Fruit fly (Drosophila melanogaster) whole organism, embryonic: ENCODE data around the gene CG4607.
A peak's percentile ranks its signal among the peaks of the same experiment; 100 is the strongest.

Experiments
- Adf1 ChIP-seq: fragments of 200-800 bp; sonication (Bioruptor generic); IDR thresholded peaks from 2 replicates; pipeline ENCODE4 v1.3.6; 2022; ENCODE audit warnings: missing biosample characterization, missing genetic modification characterization
- Atf-2 ChIP-seq: fragments of 200-800 bp; sonication (Bioruptor generic); optimal IDR thresholded peaks from 2 replicates; lab custom pipeline; 2016; ENCODE audit warnings: missing biosample characterization, missing genetic modification characterization
- BEAF-32 ChIP-seq: fragments of 200-800 bp; sonication (Bioruptor generic); optimal IDR thresholded peaks from 3 replicates; lab custom pipeline; 2017; ENCODE audit warnings: missing biosample characterization, missing genetic modification characterization, mild to moderate bottlenecking, moderate library complexity, missing genetic modification reagents
- Bgb ChIP-seq: fragments of 200-800 bp; sonication (Bioruptor generic); IDR thresholded peaks from 2 replicates; pipeline ENCODE4 v1.3.6; 2022; ENCODE audit warnings: missing biosample characterization, missing genetic modification characterization; ENCODE audit not compliant: partially characterized antibody
- CG10209 ChIP-seq: fragments of 200-800 bp; sonication (Bioruptor generic); optimal IDR thresholded peaks from 3 replicates; lab custom pipeline; 2017; ENCODE audit warnings: missing biosample characterization, mild to moderate bottlenecking, missing genetic modification characterization, missing genetic modification reagents
- CG10543 ChIP-seq: fragments of 200-800 bp; sonication (Bioruptor generic); optimal IDR thresholded peaks from 3 replicates; lab custom pipeline; 2017; ENCODE audit warnings: missing biosample characterization, mild to moderate bottlenecking, missing genetic modification characterization, moderate library complexity
- CG11093 ChIP-seq: fragments of 200-800 bp; sonication (Bioruptor generic); IDR thresholded peaks from 3 replicates; pipeline ENCODE4 v1.3.6; 2022; ENCODE audit warnings: missing biosample characterization, missing genetic modification characterization
- CG12236 ChIP-seq: fragments of 200-800 bp; sonication (Bioruptor generic); optimal IDR thresholded peaks from 2 replicates; lab custom pipeline; 2016; ENCODE audit warnings: missing biosample characterization, missing genetic modification characterization
- CG14965 ChIP-seq: fragments of 200-800 bp; sonication (Bioruptor generic); optimal IDR thresholded peaks from 2 replicates; lab custom pipeline; 2016; ENCODE audit warnings: missing biosample characterization, missing genetic modification characterization, borderline replicate concordance
- CG15011 ChIP-seq: fragments of 200-800 bp; sonication (Bioruptor generic); optimal IDR thresholded peaks from 3 replicates; lab custom pipeline; 2018; ENCODE audit warnings: missing biosample characterization, mild to moderate bottlenecking, missing genetic modification characterization
- CG15601 ChIP-seq: fragments of 200-800 bp; sonication (Bioruptor generic); optimal IDR thresholded peaks from 3 replicates; lab custom pipeline; 2019; ENCODE audit warnings: missing biosample characterization, mild to moderate bottlenecking, missing genetic modification characterization, moderate library complexity
- CG17361 ChIP-seq: fragments of 200-800 bp; sonication (Bioruptor generic); IDR thresholded peaks from 3 replicates; pipeline ENCODE4 v1.3.6; 2022; ENCODE audit warnings: missing biosample characterization, missing genetic modification characterization
- CG2712 ChIP-seq: fragments of 200-800 bp; optimal IDR thresholded peaks from 3 replicates; lab custom pipeline; 2019; ENCODE audit warnings: missing biosample characterization, mild to moderate bottlenecking, missing genetic modification characterization, moderate library complexity
- CG2875 ChIP-seq: fragments of 200-800 bp; sonication (Bioruptor generic); optimal IDR thresholded peaks from 2 replicates; lab custom pipeline; 2017; ENCODE audit warnings: missing biosample characterization, mild to moderate bottlenecking, missing genetic modification characterization, missing genetic modification reagents
- CG5245 ChIP-seq: fragments of 200-800 bp; sonication (Bioruptor generic); optimal IDR thresholded peaks from 3 replicates; lab custom pipeline; 2016; ENCODE audit warnings: missing biosample characterization, missing genetic modification characterization
- CG6765 ChIP-seq: fragments of 200-800 bp; sonication (Bioruptor generic); optimal IDR thresholded peaks from 3 replicates; lab custom pipeline; 2017; ENCODE audit warnings: missing biosample characterization, mild to moderate bottlenecking, missing genetic modification characterization
- CG7372 ChIP-seq: fragments of 200-800 bp; sonication (Bioruptor generic); IDR thresholded peaks from 2 replicates; pipeline ENCODE4 v1.3.6; 2022; ENCODE audit warnings: missing biosample characterization, missing genetic modification characterization
- CG9727 ChIP-seq: fragments of 200-800 bp; sonication (Bioruptor generic); optimal IDR thresholded peaks from 3 replicates; lab custom pipeline; 2017; ENCODE audit warnings: missing biosample characterization, mild to moderate bottlenecking, missing genetic modification characterization
- Chrac-16 ChIP-seq: fragments of 200-800 bp; sonication (Bioruptor generic); optimal IDR thresholded peaks from 3 replicates; lab custom pipeline; 2016; ENCODE audit warnings: missing biosample characterization, missing genetic modification characterization
- Dad ChIP-seq: fragments of 200-800 bp; sonication (Bioruptor generic); optimal IDR thresholded peaks from 3 replicates; lab custom pipeline; 2016; ENCODE audit warnings: missing biosample characterization, missing genetic modification characterization
- Dll ChIP-seq: fragments of 200-800 bp; sonication (Bioruptor generic); IDR thresholded peaks from 4 replicates; pipeline ENCODE4 v1.3.6; 2022; ENCODE audit warnings: missing biosample characterization, missing genetic modification characterization; ENCODE audit not compliant: partially characterized antibody
- Doc2 ChIP-seq: fragments of 200-800 bp; sonication (Bioruptor generic); IDR thresholded peaks from 2 replicates; pipeline ENCODE4 v1.3.6; 2022; ENCODE audit warnings: missing biosample characterization, missing genetic modification characterization
- E2f2 ChIP-seq: fragments of 200-800 bp; sonication (Bioruptor generic); IDR thresholded peaks from 2 replicates; pipeline ENCODE4 v1.3.6; 2022; ENCODE audit warnings: missing biosample characterization, missing genetic modification characterization
- ERR ChIP-seq: fragments of 200-800 bp; sonication (Bioruptor generic); optimal IDR thresholded peaks from 2 replicates; lab custom pipeline; 2016; ENCODE audit warnings: missing biosample characterization, missing genetic modification characterization
- Gsc ChIP-seq: fragments of 200-800 bp; sonication (Bioruptor generic); IDR thresholded peaks from 2 replicates; pipeline ENCODE4 v1.3.6; 2022; ENCODE audit warnings: missing biosample characterization, missing genetic modification characterization
- HHEX ChIP-seq: fragments of 200-800 bp; sonication (Bioruptor generic); optimal IDR thresholded peaks from 3 replicates; lab custom pipeline; 2017; ENCODE audit warnings: missing biosample characterization, mild to moderate bottlenecking, missing genetic modification characterization, missing genetic modification reagents
- HLH54F ChIP-seq: fragments of 200-800 bp; sonication (Bioruptor generic); optimal IDR thresholded peaks from 3 replicates; lab custom pipeline; 2016; ENCODE audit warnings: missing biosample characterization, missing genetic modification characterization
- Hr3 ChIP-seq: fragments of 200-800 bp; sonication (Bioruptor generic); optimal IDR thresholded peaks from 3 replicates; lab custom pipeline; 2016; ENCODE audit warnings: missing biosample characterization, missing genetic modification characterization
- Hr78 ChIP-seq, 2 experiments: fragments of 200-800 bp in 1 of 2; fragments of >200 bp in 1 of 2; sonication (Bioruptor generic) in 1 of 2; optimal IDR thresholded peaks; 2 replicates each; lab custom pipeline; 2017 to 2019; ENCODE audit warnings: missing biosample characterization in 2 of 2, missing genetic modification characterization in 2 of 2, mild to moderate bottlenecking in 1 of 2, moderate library complexity in 1 of 2
- Meics ChIP-seq: fragments of 200-800 bp; sonication (Bioruptor generic); optimal IDR thresholded peaks from 2 replicates; lab custom pipeline; 2017; ENCODE audit warnings: missing biosample characterization, mild to moderate bottlenecking, missing genetic modification characterization
- Nf-YA ChIP-seq: fragments of 200-800 bp; sonication (Bioruptor generic); IDR thresholded peaks from 2 replicates; pipeline ENCODE4 v1.3.6; 2022; ENCODE audit warnings: missing biosample characterization, missing genetic modification characterization
- Sin3A ChIP-seq: fragments of >200 bp; optimal IDR thresholded peaks from 2 replicates; lab custom pipeline; 2018
- TFAM ChIP-seq: fragments of 200-800 bp; sonication (Bioruptor generic); optimal IDR thresholded peaks from 2 replicates; lab custom pipeline; 2017; ENCODE audit warnings: missing biosample characterization, missing genetic modification characterization, inconsistent platforms
- ase ChIP-seq: fragments of 200-800 bp; sonication (Bioruptor generic); IDR thresholded peaks from 3 replicates; pipeline ENCODE4 v1.3.6; 2022; ENCODE audit warnings: missing biosample characterization, missing genetic modification characterization
- bbx ChIP-seq: fragments of 200-800 bp; sonication (Bioruptor generic); IDR thresholded peaks from 2 replicates; pipeline ENCODE4 v1.3.6; 2022; ENCODE audit warnings: missing biosample characterization, missing genetic modification characterization; ENCODE audit not compliant: partially characterized antibody
- bigmax ChIP-seq: fragments of 200-800 bp; sonication (Bioruptor generic); optimal IDR thresholded peaks from 2 replicates; lab custom pipeline; 2018; ENCODE audit warnings: missing biosample characterization, mild to moderate bottlenecking, missing genetic modification characterization
- caup ChIP-seq: fragments of 200-800 bp; sonication (Bioruptor generic); optimal IDR thresholded peaks from 3 replicates; lab custom pipeline; 2017; ENCODE audit warnings: missing biosample characterization, mild to moderate bottlenecking, missing genetic modification characterization, moderate library complexity; ENCODE audit not compliant: severe bottlenecking
- dmrt11E ChIP-seq: fragments of 200-800 bp; sonication (Bioruptor generic); optimal IDR thresholded peaks from 3 replicates; lab custom pipeline; 2018; ENCODE audit warnings: missing biosample characterization, mild to moderate bottlenecking, missing genetic modification characterization, moderate library complexity
- dpn ChIP-seq, 2 experiments: fragments of 200-800 bp; sonication (Bioruptor generic); optimal IDR thresholded peaks; 3 replicates each; lab custom pipeline; 2016; ENCODE audit warnings: missing biosample characterization in 2 of 2, missing genetic modification characterization in 2 of 2
- dysf ChIP-seq: fragments of 200-800 bp; sonication (Bioruptor generic); IDR thresholded peaks from 3 replicates; pipeline ENCODE4 v1.3.6; 2022; ENCODE audit warnings: missing biosample characterization, missing genetic modification characterization
- fd102C ChIP-seq: fragments of 200-800 bp; sonication (Bioruptor generic); optimal IDR thresholded peaks from 2 replicates; lab custom pipeline; 2018; ENCODE audit warnings: missing biosample characterization, mild to moderate bottlenecking, missing genetic modification characterization, moderate library complexity
- grn ChIP-seq: fragments of 200-800 bp; sonication (Bioruptor generic); optimal IDR thresholded peaks from 3 replicates; lab custom pipeline; 2017; ENCODE audit warnings: missing biosample characterization, missing genetic modification characterization
- inv ChIP-seq: fragments of 200-800 bp; sonication (Bioruptor generic); IDR thresholded peaks from 2 replicates; pipeline ENCODE4 v1.3.6; 2022; ENCODE audit warnings: missing biosample characterization, missing genetic modification characterization; ENCODE audit not compliant: partially characterized antibody
- lab ChIP-seq: fragments of 200-800 bp; sonication (Bioruptor generic); optimal IDR thresholded peaks from 3 replicates; lab custom pipeline; 2017; ENCODE audit warnings: missing biosample characterization, missing genetic modification characterization, mild to moderate bottlenecking, moderate library complexity, missing genetic modification reagents
- lola ChIP-seq, 3 experiments: fragments of >200 bp in 2 of 3; fragments of 200-800 bp in 1 of 3; sonication (Bioruptor generic) in 1 of 3; optimal IDR thresholded peaks; 2 replicates each; lab custom pipeline; 2017 to 2019; ENCODE audit warnings: missing biosample characterization in 3 of 3, missing genetic modification characterization in 3 of 3, mild to moderate bottlenecking in 1 of 3, moderate library complexity in 1 of 3
- p53 ChIP-seq: fragments of 200-800 bp; sonication (Bioruptor generic); optimal IDR thresholded peaks from 2 replicates; lab custom pipeline; 2016; ENCODE audit warnings: missing biosample characterization, missing genetic modification characterization
- repo ChIP-seq: fragments of 200-800 bp; sonication (Bioruptor generic); optimal IDR thresholded peaks from 2 replicates; lab custom pipeline; 2016; ENCODE audit warnings: missing biosample characterization, missing genetic modification characterization
- tgo ChIP-seq: fragments of 200-800 bp; sonication (Bioruptor generic); IDR thresholded peaks from 3 replicates; pipeline ENCODE4 v1.3.6; 2022; ENCODE audit warnings: missing biosample characterization, missing genetic modification characterization
- toy ChIP-seq: fragments of 200-800 bp; sonication (Bioruptor generic); IDR thresholded peaks from 2 replicates; pipeline ENCODE4 v1.3.6; 2022; ENCODE audit warnings: missing biosample characterization, missing genetic modification characterization
- trem ChIP-seq: fragments of 200-800 bp; optimal IDR thresholded peaks from 3 replicates; lab custom pipeline; 2019; ENCODE audit warnings: missing biosample characterization, mild to moderate bottlenecking, missing genetic modification characterization, moderate library complexity
- wdn ChIP-seq: fragments of 200-800 bp; sonication (Bioruptor generic); IDR thresholded peaks from 2 replicates; pipeline ENCODE4 v1.3.6; 2022; ENCODE audit warnings: missing biosample characterization, missing genetic modification characterization

The CG4607 gene

DNA sequence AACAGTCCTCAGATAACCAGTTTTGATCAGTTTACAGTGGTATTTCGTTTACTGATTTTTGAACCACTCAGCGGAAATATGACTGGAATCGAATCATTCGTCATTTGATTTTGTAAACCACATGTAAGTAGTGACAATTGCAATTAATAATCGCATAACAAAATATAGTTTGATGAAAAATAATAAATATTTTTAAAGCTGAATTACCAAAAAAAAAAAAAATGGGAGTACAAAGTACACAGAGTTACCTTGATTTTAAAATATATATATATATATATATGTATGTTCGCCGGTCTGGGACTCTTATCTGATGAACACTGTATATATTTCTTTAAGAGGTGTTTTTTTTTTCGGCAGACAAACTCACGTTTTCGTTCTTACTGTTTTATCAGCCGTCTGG lies 2.0 kb upstream of the CG4607 start (continued):
- TF ChIP-seq CG2875 (GFP tag; lab: Kevin White, UChicago) (no peak), grn (GFP tag; lab: Kevin White, UChicago) (no peak), toy (no peak), tgo (GFP tag; lab: Robert Waterston, UW) (no peak), Sin3A (lab: Kevin White, UChicago) (no peak), TFAM (no peak), Adf1 (GFP tag; lab: Robert Waterston, UW) (peak; percentile 15; the same call in 1 of the 2 replicates), lab (GFP tag; lab: Kevin White, UChicago) (peak; percentile 59), E2f2 (GFP tag; lab: Robert Waterston, UW) (no peak), CG6765 (peak; percentile 16), CG9727 (GFP tag; lab: Kevin White, UChicago) (peak; percentile 32), Dll (GFP tag; lab: Robert Waterston, UW) (no peak), Hr78 (GFP tag; optimal IDR thresholded peaks at IDR 0.05; lab: Kevin White, UChicago) (no peak), CG17361 (0 out of 3 replicates have a peak, but pooled peaks have one; percentile 13), Doc2 (no peak), ase (no peak), Atf-2 (GFP tag; lab: Kevin White, UChicago) (no peak), CG5245 (GFP tag; lab: Kevin White, UChicago) (no peak), Bgb (GFP tag; lab: Robert Waterston, UW) (no peak), p53 (GFP tag; lab: Kevin White, UChicago) (no peak), HLH54F (GFP tag; lab: Kevin White, UChicago) (no peak), dysf (GFP tag; lab: Robert Waterston, UW) (peak; percentile 36; the same call in 1 of the 3 replicates), HHEX (GFP tag; lab: Kevin White, UChicago) (no peak), CG12236 (GFP tag; lab: Kevin White, UChicago) (no peak), CG15601 (no peak), inv (GFP tag; lab: Robert Waterston, UW) (no peak), repo (GFP tag; lab: Kevin White, UChicago) (no peak), dmrt11E (tag; lab: Kevin White, UChicago) (no peak), CG14965 (GFP tag; lab: Kevin White, UChicago) (no peak), CG15011 (GFP tag; lab: Kevin White, UChicago) (no peak), Gsc (no peak), caup (GFP tag; lab: Kevin White, UChicago) (peak; percentile 16), BEAF-32 (GFP tag; lab: Kevin White, UChicago) (no peak), trem (no peak), CG2712 (tag; lab: Kevin White, UChicago) (no peak), Hr3 (GFP tag; lab: Kevin White, UChicago) (no peak), ERR (no peak), Chrac-16 (GFP tag; lab: Kevin White, UChicago) (no peak), bigmax (no peak), Meics (GFP tag; lab: Kevin White, UChicago) (peak; percentile 33), Dad (GFP tag; lab: Kevin White, UChicago) (no peak), CG10543 (peak; percentile 30), CG7372 (no peak), dpn (GFP tag; optimal IDR thresholded peaks at IDR 0.05; lab: Kevin White, UChicago) (no peak), fd102C (GFP tag; lab: Kevin White, UChicago) (no peak), lola (GFP tag; optimal IDR thresholded peaks at IDR 0.05; lab: Kevin White, UChicago) (no peak), bbx (no peak), Nf-YA (no peak), CG11093 (GFP tag; lab: Robert Waterston, UW) (no peak), wdn (GFP tag; lab: Robert Waterston, UW) (no peak), CG10209 (GFP tag; lab: Kevin White, UChicago) (no peak)
